Worm (Caenorhabditis elegans): ENCODE data around the gene K08E5.6.

Gene K08E5.6

ce11 chrIII:10178552-10178951, 37.7 kb downstream of the K08E5.6 start:
- TF ChIP-seq tbx-37 (GFP tag; conservative IDR thresholded peaks at IDR 0.05) (no peak), B0310.2 (tag; optimal IDR thresholded peaks at IDR 0.05) (no peak)

ce11 chrIII:10179444-10179843, 38.6 kb downstream of the K08E5.6 start:
- no peak for TF ChIP-seq tbx-11 (GFP tag; IDR thresholded peaks at IDR 0.05)
- no peak for TF ChIP-seq hmg-4 (GFP tag; optimal IDR thresholded peaks at IDR 0.05)

ce11 chrIII:10181868-10182267, 41.0 kb downstream of the K08E5.6 start:
- no peak for TF ChIP-seq F13C5.2 (tag; optimal IDR thresholded peaks at IDR 0.05)

ce11 chrIII:10186160-10186559, 45.3 kb downstream of the K08E5.6 start, which contains the start of gene unc-47:
unc-47 (minus strand) TSS chrIII:10186260.
- no peak for TF ChIP-seq tbx-37 (GFP tag; conservative IDR thresholded peaks at IDR 0.05)
- TF ChIP-seq scrt-1 (GFP tag; IDR thresholded peaks at IDR 0.05), result no peak
- TF ChIP-seq hmg-4 (GFP tag; optimal IDR thresholded peaks at IDR 0.05), result no peak
- TF ChIP-seq hmbx-1 (tag; optimal IDR thresholded peaks at IDR 0.05), result no peak
- TF ChIP-seq ets-7 (tag; optimal IDR thresholded peaks at IDR 0.05), result no peak
- no peak for TF ChIP-seq aly-1 (tag; optimal IDR thresholded peaks at IDR 0.05)
- TF ChIP-seq ceh-36 (tag; optimal IDR thresholded peaks at IDR 0.05), result no peak
- no peak for TF ChIP-seq B0310.2 (tag; optimal IDR thresholded peaks at IDR 0.05)
- no peak for TF ChIP-seq hnd-1 (tag; optimal IDR thresholded peaks at IDR 0.05)
- TF ChIP-seq ceh-13 (GFP tag; optimal IDR thresholded peaks at IDR 0.05), result no peak

- TF ChIP-seq hnd-1 (tag; optimal IDR thresholded peaks at IDR 0.05) (no peak), tra-4 (tag; optimal IDR thresholded peaks at IDR 0.05) (no peak), ceh-13 (GFP tag; optimal IDR thresholded peaks at IDR 0.05) (no peak), B0310.2 (tag; optimal IDR thresholded peaks at IDR 0.05) (no peak), F13C5.2 (tag; optimal IDR thresholded peaks at IDR 0.05) (no peak)
Observed at ce11 chrIII:10187840-10188239, 47.0 kb downstream of the K08E5.6 start.

- no peak for TF ChIP-seq hmbx-1 (tag; optimal IDR thresholded peaks at IDR 0.05)
- no peak for TF ChIP-seq ceh-36 (tag; optimal IDR thresholded peaks at IDR 0.05)
- TF ChIP-seq pes-1 (GFP tag; IDR thresholded peaks at IDR 0.05), result no peak
- TF ChIP-seq hnd-1 (tag; optimal IDR thresholded peaks at IDR 0.05), result no peak
- TF ChIP-seq B0310.2 (tag; optimal IDR thresholded peaks at IDR 0.05), result no peak
- TF ChIP-seq ets-7 (tag; optimal IDR thresholded peaks at IDR 0.05), result no peak
- no peak for TF ChIP-seq sea-1 (GFP tag; conservative IDR thresholded peaks at IDR 0.05)
- no peak for TF ChIP-seq flt-1 (GFP tag; IDR thresholded peaks at IDR 0.05)
- no peak for TF ChIP-seq aly-1 (tag; optimal IDR thresholded peaks at IDR 0.05)
Observed at ce11 chrIII:10188912-10189311, 48.1 kb downstream of the K08E5.6 start, which contains the start of gene epac-1. epac-1 (plus strand) TSS chrIII:10189212.

Measured in whole organism, early embryonic.